Worm (Caenorhabditis elegans): ENCODE results near the gene W04G3.7.

W04G3.7 gene

ce11 chrX:11057028-11057427 is 28.0 kb downstream of the W04G3.7 start, which contains the start of gene lpr-3 (continued):
- no peak for TF ChIP-seq K02D7.2 (tag; optimal IDR thresholded peaks at IDR 0.05)
- TF ChIP-seq ceh-9 (tag; optimal IDR thresholded peaks at IDR 0.05): no peak
- TF ChIP-seq hlh-13 (GFP tag; optimal IDR thresholded peaks at IDR 0.05): no peak
- TF ChIP-seq nhr-232 (tag; optimal IDR thresholded peaks at IDR 0.05): no peak
- TF ChIP-seq ceh-30 (tag; optimal IDR thresholded peaks at IDR 0.05): no peak
- no peak for TF ChIP-seq pha-4 (tag; optimal IDR thresholded peaks at IDR 0.05)

- TF ChIP-seq hlh-6 (tag; optimal IDR thresholded peaks at IDR 0.05) (no peak), hlh-13 (GFP tag; optimal IDR thresholded peaks at IDR 0.05) (no peak), lim-6 (tag; optimal IDR thresholded peaks at IDR 0.05) (no peak), pha-2 (tag; optimal IDR thresholded peaks at IDR 0.05) (no peak), unc-42 (tag; optimal IDR thresholded peaks at IDR 0.05) (no peak), unc-55 (GFP tag; optimal IDR thresholded peaks at IDR 0.05) (no peak), lin-11 (tag; optimal IDR thresholded peaks at IDR 0.05) (no peak), ceh-34 (tag; optimal IDR thresholded peaks at IDR 0.05) (no peak), ceh-2 (tag; optimal IDR thresholded peaks at IDR 0.05) (no peak), dmd-4 (tag; optimal IDR thresholded peaks at IDR 0.05; ENCODE audit: borderline replicate concordance) (no peak), eyg-1 (tag; optimal IDR thresholded peaks at IDR 0.05) (no peak), ceh-14 (tag; optimal IDR thresholded peaks at IDR 0.05) (no peak), T23F11.4 (GFP tag; optimal IDR thresholded peaks at IDR 0.05) (no peak), sdc-2 (tag; optimal IDR thresholded peaks at IDR 0.05) (no peak)
Observed at ce11 chrX:11053615-11054014, 31.4 kb downstream of the W04G3.7 start, which contains the start of gene C09F12.2. Gene C09F12.2, plus strand, starts transcription at chrX:11053915.

- TF ChIP-seq sdc-2 (tag; optimal IDR thresholded peaks at IDR 0.05): no peak
Observed at ce11 chrX:11050335-11050734, 34.7 kb downstream of the W04G3.7 start.

ce11 chrX:11047183-11047582 is 37.9 kb downstream of the W04G3.7 start, which contains the start of gene clc-1:
Gene clc-1, plus strand, starts transcription at chrX:11047446.
- TF ChIP-seq elt-2 (tag; optimal IDR thresholded peaks at IDR 0.05): peak; percentile 59
- TF ChIP-seq Y22D7AL.16 (tag; optimal IDR thresholded peaks at IDR 0.05): no peak

- TF ChIP-seq K02D7.2 (tag; optimal IDR thresholded peaks at IDR 0.05) (no peak), ceh-9 (tag; optimal IDR thresholded peaks at IDR 0.05) (no peak), madf-2 (tag; optimal IDR thresholded peaks at IDR 0.05) (no peak), ceh-19 (GFP tag; optimal IDR thresholded peaks at IDR 0.05) (no peak)
Observed at ce11 chrX:11042777-11043176, 42.3 kb downstream of the W04G3.7 start, which contains the start of gene C09F12.3. Gene C09F12.3, minus strand, starts transcription at chrX:11042877.

ce11 chrX:11038221-11038620 is 46.8 kb downstream of the W04G3.7 start:
- TF ChIP-seq ets-4 (tag; optimal IDR thresholded peaks at IDR 0.05) (no peak), hlh-15 (tag; optimal IDR thresholded peaks at IDR 0.05) (no peak), ceh-6 (GFP tag; optimal IDR thresholded peaks at IDR 0.05) (no peak), ceh-24 (tag; optimal IDR thresholded peaks at IDR 0.05) (no peak), pat-9 (tag; optimal IDR thresholded peaks at IDR 0.05) (no peak), gmeb-2 (tag; optimal IDR thresholded peaks at IDR 0.05) (no peak), hlh-6 (tag; optimal IDR thresholded peaks at IDR 0.05) (no peak), sox-4 (tag; optimal IDR thresholded peaks at IDR 0.05) (no peak), mec-3 (tag; optimal IDR thresholded peaks at IDR 0.05; ENCODE audit: borderline replicate concordance) (no peak)

All from whole organism, late embryonic.